Worm (Caenorhabditis elegans): ENCODE measurements around the gene mct-5.
"Not testable (repeated sequence)": the region's sequence is repeated elsewhere in the genome, so short reads cannot be mapped to it uniquely, and the experiment has no call there.

The mct-5 gene

ce11 chrII:7090085-7090484 is 8.3 kb downstream of the mct-5 start (continued):
- peak; percentile 73 for TF ChIP-seq snu-23 (GFP tag; optimal IDR thresholded peaks at IDR 0.05)
- no peak for TF ChIP-seq unc-30 (tag; optimal IDR thresholded peaks at IDR 0.05)
- TF ChIP-seq nhr-28 (tag; optimal IDR thresholded peaks at IDR 0.05), result no peak
- TF ChIP-seq nhr-76 (tag; optimal IDR thresholded peaks at IDR 0.05), result no peak
- peak; percentile 12; the same call in 1 of the 2 replicates for TF ChIP-seq isw-1 (GFP tag; IDR thresholded peaks at IDR 0.05)
- peak; percentile 44 for TF ChIP-seq efl-1 (optimal IDR thresholded peaks at IDR 0.05)
- no peak for TF ChIP-seq efl-1 (GFP tag; optimal IDR thresholded peaks at IDR 0.05 in 1 of 2)

ce11 chrII:7084021-7084420 is 14.4 kb downstream of the mct-5 start, which contains the start of the genes T02G5.14 and T02G5.15:
TSS of gene T02G5.14 (plus strand) at chrII:7084321.
TSS of gene T02G5.15 (plus strand) at chrII:7084321.
- TF ChIP-seq unc-62 (GFP tag; optimal IDR thresholded peaks at IDR 0.05); jun-1 (tag; optimal IDR thresholded peaks at IDR 0.05); efl-1 (optimal IDR thresholded peaks at IDR 0.05); efl-1 (GFP tag; optimal IDR thresholded peaks at IDR 0.05 in 1 of 2): not testable (repeated sequence)

DNA sequence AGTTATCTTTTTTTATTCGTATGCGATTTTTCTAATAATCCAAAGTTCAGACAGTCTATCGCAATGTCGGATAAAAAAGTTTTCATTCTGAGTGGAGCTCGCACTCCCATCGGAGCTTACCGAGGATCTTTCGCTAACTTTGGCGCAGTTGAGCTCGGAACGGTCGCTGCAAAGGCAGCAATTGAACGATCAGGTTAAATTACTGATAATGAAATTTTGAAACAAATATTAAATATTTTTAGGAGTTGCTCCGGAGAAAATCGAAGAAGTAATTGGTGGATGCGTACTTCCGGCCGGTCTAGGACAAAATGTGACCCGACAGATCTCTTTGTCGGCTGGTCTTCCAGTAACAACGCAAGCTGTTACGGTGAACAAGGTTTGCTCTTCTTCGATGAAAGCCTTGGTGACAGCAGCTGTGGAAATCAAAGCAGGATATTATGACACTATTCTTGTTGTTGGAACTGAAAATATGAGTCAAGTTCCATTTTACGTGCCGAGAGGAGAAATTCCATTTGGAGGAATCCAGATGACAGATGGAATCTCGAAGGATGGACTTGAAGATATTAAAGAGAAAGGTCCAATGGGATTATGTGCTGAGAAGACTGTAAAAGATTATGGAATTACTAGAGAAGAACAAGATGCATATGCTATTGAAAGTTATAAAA is 22.7 kb downstream of the mct-5 start, which contains the start of gene T02G5.7:
T02G5.7 (plus strand) TSS at position 51 of the 665 bp plus-strand sequence.
- no peak for TF ChIP-seq mab-9 (GFP tag; IDR thresholded peaks at IDR 0.05)
- TF ChIP-seq grh-1 (GFP tag; IDR thresholded peaks at IDR 0.05), result 0 out of 2 replicates have a peak, but pooled peaks have one; percentile 5
- no peak for TF ChIP-seq ztf-4 (tag; optimal IDR thresholded peaks at IDR 0.05)

ce11 chrII:7073537-7073913 is 24.9 kb downstream of the mct-5 start, which contains the start of gene kat-1:
TSS of gene kat-1 (plus strand) at chrII:7073814.
- no peak for TF ChIP-seq unc-98 (GFP tag; IDR thresholded peaks at IDR 0.05)
- no peak for TF ChIP-seq nhr-71 (tag; optimal IDR thresholded peaks at IDR 0.05)
- TF ChIP-seq ztf-4 (tag; optimal IDR thresholded peaks at IDR 0.05), result no peak
- TF ChIP-seq lin-39 (tag; optimal IDR thresholded peaks at IDR 0.05), result no peak

DNA sequence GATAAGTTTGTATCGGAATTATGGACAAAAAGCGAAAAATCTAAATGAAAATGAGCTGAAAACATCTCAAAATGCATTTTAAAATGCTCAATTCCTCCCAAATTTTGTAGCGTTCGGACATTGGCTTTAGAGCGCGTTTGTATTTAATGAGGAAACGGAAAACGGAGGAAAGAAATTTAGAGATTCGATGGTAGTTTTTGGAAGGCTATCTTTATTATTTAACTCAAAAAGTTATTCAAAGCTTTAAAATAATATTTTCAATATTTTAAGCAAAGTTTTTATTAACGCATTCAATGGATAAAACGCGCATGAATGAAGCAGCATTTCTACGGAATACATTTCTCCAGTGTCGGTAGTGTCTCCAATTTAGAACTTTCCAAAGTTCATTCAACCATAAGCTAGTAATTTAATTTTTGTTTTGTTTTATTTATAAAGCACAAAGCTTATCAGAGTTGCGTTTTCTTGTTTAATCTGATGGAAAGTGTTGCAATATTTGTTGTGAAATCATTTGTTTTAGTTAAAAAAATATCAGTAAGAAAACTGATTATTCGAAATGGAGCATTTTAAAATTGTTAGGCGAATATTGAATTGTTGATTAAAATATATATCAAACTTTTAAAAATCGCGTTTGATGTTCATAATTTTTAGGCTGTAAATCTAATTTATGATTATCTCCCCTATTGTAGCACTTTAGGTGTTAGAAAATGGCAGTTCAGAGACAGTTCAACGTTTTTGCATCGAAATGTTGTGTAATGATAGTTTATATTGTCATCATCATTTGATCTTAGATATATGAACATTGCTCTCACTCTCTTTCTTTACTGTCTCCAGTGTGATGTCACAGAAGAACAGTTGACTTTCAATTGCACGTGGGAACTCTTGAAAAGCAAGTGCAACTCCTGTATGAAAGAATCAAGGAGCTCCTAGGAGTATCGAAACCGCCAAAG is 25.5 kb downstream of the mct-5 start:
- TF ChIP-seq sptf-1 (tag; optimal IDR thresholded peaks at IDR 0.05) (no peak), nhr-71 (tag; optimal IDR thresholded peaks at IDR 0.05) (peak; percentile 84), nhr-76 (tag; optimal IDR thresholded peaks at IDR 0.05) (no peak), tlp-1 (tag; optimal IDR thresholded peaks at IDR 0.05) (no peak), efl-3 (GFP tag; optimal IDR thresholded peaks at IDR 0.05) (no peak), unc-130 (tag; optimal IDR thresholded peaks at IDR 0.05) (peak; percentile 37), vab-15 (tag; optimal IDR thresholded peaks at IDR 0.05) (peak; percentile 65), C16A3.4 (tag; optimal IDR thresholded peaks at IDR 0.05) (peak; percentile 86), snpc-4 (tag; optimal IDR thresholded peaks at IDR 0.05) (peak; percentile 66), unc-98 (GFP tag; IDR thresholded peaks at IDR 0.05) (peak; percentile 88), F16B12.6 (tag; optimal IDR thresholded peaks at IDR 0.05) (peak; percentile 31), ama-1 (optimal IDR thresholded peaks at IDR 0.05) (no peak), nhr-85 (tag) (peak; percentile 85), dsc-1 (tag; optimal IDR thresholded peaks at IDR 0.05) (peak; percentile 75), nhr-77 (tag; optimal IDR thresholded peaks at IDR 0.05) (peak; percentile 37), hlh-4 (tag; optimal IDR thresholded peaks at IDR 0.05) (peak; percentile 21), lin-13 (GFP tag; optimal IDR thresholded peaks at IDR 0.05) (peak; percentile 54), C34B4.2 (tag; optimal IDR thresholded peaks at IDR 0.05) (no peak), ztf-4 (tag; optimal IDR thresholded peaks at IDR 0.05) (no peak), fkh-4 (tag; optimal IDR thresholded peaks at IDR 0.05; ENCODE audit: borderline replicate concordance) (peak; percentile 17), jun-1 (tag; optimal IDR thresholded peaks at IDR 0.05) (no peak), elt-2 (tag; optimal IDR thresholded peaks at IDR 0.05) (peak; percentile 35), pqm-1 (tag; optimal IDR thresholded peaks at IDR 0.05) (no peak), unc-30 (tag; optimal IDR thresholded peaks at IDR 0.05) (no peak), lin-15B (tag; optimal IDR thresholded peaks at IDR 0.05) (peak; percentile 70), zip-4 (GFP tag; optimal IDR thresholded peaks at IDR 0.05) (no peak), unc-86 (tag; optimal IDR thresholded peaks at IDR 0.05) (peak; percentile 59), fos-1 (tag; optimal IDR thresholded peaks at IDR 0.05) (peak; percentile 62), nhr-11 (tag; optimal IDR thresholded peaks at IDR 0.05) (peak; percentile 23), lsy-2 (tag; optimal IDR thresholded peaks at IDR 0.05) (peak; percentile 71 to 91), elt-3 (tag; optimal IDR thresholded peaks at IDR 0.05) (peak in 3 of 6 experiments; percentile 24 to 70 (median 42)), efl-1 (optimal IDR thresholded peaks at IDR 0.05) (peak; percentile 67 to 68), efl-1 (GFP tag; optimal IDR thresholded peaks at IDR 0.05 in 1 of 2) (peak; percentile 58 to 79), aly-2 (tag; optimal IDR thresholded peaks at IDR 0.05) (peak; percentile 12)

All from whole organism, L1 larva.